Fruit fly (Drosophila melanogaster) whole organism, embryonic: ENCODE results near the gene Gart.

Source experiments
- CG10147 ChIP-seq: fragments of 200-800 bp; sonication (Bioruptor generic); optimal IDR thresholded peaks from 2 replicates; lab custom pipeline; 2019; ENCODE audit warnings: missing biosample characterization, mild to moderate bottlenecking, missing genetic modification characterization, moderate library complexity
- CG11085 ChIP-seq: fragments of 200-800 bp; sonication (Bioruptor generic); IDR thresholded peaks from 2 replicates; pipeline ENCODE4 v1.3.6; 2022; ENCODE audit warnings: missing biosample characterization, missing genetic modification characterization
- CG11398 ChIP-seq: fragments of 200-800 bp; sonication (Bioruptor generic); optimal IDR thresholded peaks from 2 replicates; lab custom pipeline; 2016; ENCODE audit warnings: missing biosample characterization, missing genetic modification characterization
- CG12071 ChIP-seq: fragments of 200-800 bp; sonication (Bioruptor generic); optimal IDR thresholded peaks from 3 replicates; lab custom pipeline; 2018; ENCODE audit warnings: missing biosample characterization, mild to moderate bottlenecking, missing genetic modification characterization
- CG12299 ChIP-seq: fragments of 200-800 bp; sonication (Bioruptor generic); optimal IDR thresholded peaks from 2 replicates; lab custom pipeline; 2018; ENCODE audit warnings: missing biosample characterization, mild to moderate bottlenecking, missing genetic modification characterization
- CG12744 ChIP-seq: fragments of 200-800 bp; sonication (Bioruptor generic); optimal IDR thresholded peaks from 2 replicates; lab custom pipeline; 2016; ENCODE audit warnings: missing biosample characterization, missing genetic modification characterization
- CG14710 ChIP-seq: fragments of 200-800 bp; sonication (Bioruptor generic); optimal IDR thresholded peaks from 3 replicates; lab custom pipeline; 2019; ENCODE audit warnings: missing biosample characterization, mild to moderate bottlenecking, missing genetic modification characterization, moderate library complexity
- CG14860 ChIP-seq: fragments of 200-800 bp; sonication (Bioruptor generic); IDR thresholded peaks from 3 replicates; pipeline ENCODE4 v1.3.6; 2022; ENCODE audit warnings: missing biosample characterization, missing genetic modification characterization; ENCODE audit not compliant: partially characterized antibody
- CG15011 ChIP-seq: fragments of 200-800 bp; sonication (Bioruptor generic); optimal IDR thresholded peaks from 3 replicates; lab custom pipeline; 2018; ENCODE audit warnings: missing biosample characterization, mild to moderate bottlenecking, missing genetic modification characterization
- CG15601 ChIP-seq: fragments of 200-800 bp; sonication (Bioruptor generic); optimal IDR thresholded peaks from 3 replicates; lab custom pipeline; 2019; ENCODE audit warnings: missing biosample characterization, mild to moderate bottlenecking, missing genetic modification characterization, moderate library complexity
- CG1602 ChIP-seq: fragments of 200-800 bp; sonication (Bioruptor generic); optimal IDR thresholded peaks from 3 replicates; lab custom pipeline; 2016; ENCODE audit warnings: missing biosample characterization, missing genetic modification characterization
- CG17361 ChIP-seq: fragments of 200-800 bp; sonication (Bioruptor generic); IDR thresholded peaks from 3 replicates; pipeline ENCODE4 v1.3.6; 2022; ENCODE audit warnings: missing biosample characterization, missing genetic modification characterization
- CG2712 ChIP-seq: fragments of 200-800 bp; optimal IDR thresholded peaks from 3 replicates; lab custom pipeline; 2019; ENCODE audit warnings: missing biosample characterization, mild to moderate bottlenecking, missing genetic modification characterization, moderate library complexity
- CG2889 ChIP-seq: fragments of 200-800 bp; sonication (Bioruptor generic); IDR thresholded peaks from 3 replicates; pipeline ENCODE4 v1.3.6; 2022; ENCODE audit warnings: missing biosample characterization, missing genetic modification characterization
- CG3407 ChIP-seq: fragments of 200-800 bp; sonication (Bioruptor generic); optimal IDR thresholded peaks from 2 replicates; lab custom pipeline; 2018; ENCODE audit warnings: missing biosample characterization, mild to moderate bottlenecking, missing genetic modification characterization
- CG6272 ChIP-seq: fragments of 200-800 bp; sonication (Bioruptor generic); IDR thresholded peaks from 2 replicates; pipeline ENCODE4 v1.3.6; 2022; ENCODE audit warnings: missing biosample characterization, missing genetic modification characterization
- CG6689 ChIP-seq: fragments of 200-800 bp; sonication (Bioruptor generic); IDR thresholded peaks from 2 replicates; pipeline ENCODE4 v1.3.6; 2022; ENCODE audit warnings: missing biosample characterization, missing genetic modification characterization
- CG7745 ChIP-seq: fragments of 200-800 bp; sonication (Bioruptor generic); optimal IDR thresholded peaks from 2 replicates; lab custom pipeline; 2018; ENCODE audit warnings: missing biosample characterization, mild to moderate bottlenecking, missing genetic modification characterization, moderate library complexity
- CG8359 ChIP-seq: fragments of 200-800 bp; sonication (Bioruptor generic); optimal IDR thresholded peaks from 2 replicates; lab custom pipeline; 2017; ENCODE audit warnings: missing biosample characterization, mild to moderate bottlenecking, missing genetic modification characterization, borderline replicate concordance
- CG8388 ChIP-seq: fragments of 200-800 bp; sonication (Bioruptor generic); optimal IDR thresholded peaks from 2 replicates; lab custom pipeline; 2019; ENCODE audit warnings: missing biosample characterization, mild to moderate bottlenecking, missing genetic modification characterization, moderate library complexity
- CHES-1-like ChIP-seq: fragments of 200-800 bp; sonication (Bioruptor generic); optimal IDR thresholded peaks from 2 replicates; lab custom pipeline; 2016; ENCODE audit warnings: missing biosample characterization, missing genetic modification characterization
- CoRest ChIP-seq: fragments of 200-800 bp; sonication (Bioruptor generic); optimal IDR thresholded peaks from 3 replicates; lab custom pipeline; 2018; ENCODE audit warnings: missing biosample characterization, mild to moderate bottlenecking, missing genetic modification characterization, moderate library complexity
- Dip3 ChIP-seq: fragments of 200-800 bp; sonication (Bioruptor generic); optimal IDR thresholded peaks from 3 replicates; lab custom pipeline; 2016; ENCODE audit warnings: missing biosample characterization, missing genetic modification characterization
- Dll ChIP-seq: fragments of 200-800 bp; sonication (Bioruptor generic); IDR thresholded peaks from 4 replicates; pipeline ENCODE4 v1.3.6; 2022; ENCODE audit warnings: missing biosample characterization, missing genetic modification characterization; ENCODE audit not compliant: partially characterized antibody
- Dp ChIP-seq: fragments of 200-800 bp; sonication (Bioruptor generic); optimal IDR thresholded peaks from 2 replicates; lab custom pipeline; 2018; ENCODE audit warnings: missing biosample characterization, mild to moderate bottlenecking, missing genetic modification characterization, moderate library complexity
- Elba2 ChIP-seq: fragments of 200-800 bp; sonication (Bioruptor generic); optimal IDR thresholded peaks from 3 replicates; lab custom pipeline; 2016; ENCODE audit warnings: missing biosample characterization, missing genetic modification characterization
- Ets97D ChIP-seq: fragments of 200-800 bp; sonication (Bioruptor generic); optimal IDR thresholded peaks from 3 replicates; lab custom pipeline; 2016; ENCODE audit warnings: missing biosample characterization, missing genetic modification characterization
- GATAe ChIP-seq: fragments of 200-800 bp; sonication (Bioruptor generic); conservative IDR thresholded peaks from 2 replicates; pipeline ENCODE4 v1.3.6; 2022; ENCODE audit warnings: missing biosample characterization, missing genetic modification characterization
- HmgD ChIP-seq: fragments of 200-800 bp; sonication (Bioruptor generic); optimal IDR thresholded peaks from 3 replicates; lab custom pipeline; 2016; ENCODE audit warnings: missing biosample characterization, missing genetic modification characterization
- Jarid2 ChIP-seq: fragments of 200-800 bp; sonication (Bioruptor generic); optimal IDR thresholded peaks from 3 replicates; lab custom pipeline; 2017; ENCODE audit warnings: mild to moderate bottlenecking, missing biosample characterization, missing genetic modification reagents, missing genetic modification characterization
- Lim3 ChIP-seq: fragments of 200-800 bp; sonication (Bioruptor generic); IDR thresholded peaks from 2 replicates; pipeline ENCODE4 v1.3.6; 2022; ENCODE audit warnings: missing biosample characterization, missing genetic modification characterization
- Mes4 ChIP-seq: fragments of 200-800 bp; sonication (Bioruptor generic); optimal IDR thresholded peaks from 2 replicates; lab custom pipeline; 2016; ENCODE audit warnings: missing biosample characterization, missing genetic modification characterization
- Neu2 ChIP-seq: fragments of 200-800 bp; sonication (Bioruptor generic); optimal IDR thresholded peaks from 3 replicates; lab custom pipeline; 2016; ENCODE audit warnings: missing biosample characterization, missing genetic modification characterization, borderline replicate concordance
- Optix ChIP-seq: fragments of 200-800 bp; sonication (Bioruptor generic); IDR thresholded peaks from 3 replicates; pipeline ENCODE4 v1.3.6; 2022; ENCODE audit warnings: missing biosample characterization, missing genetic modification characterization
- Side ChIP-seq: fragments of 200-800 bp; sonication (Bioruptor generic); optimal IDR thresholded peaks from 2 replicates; lab custom pipeline; 2016; ENCODE audit warnings: missing biosample characterization, missing genetic modification characterization
- Vsx1 ChIP-seq: fragments of 200-800 bp; sonication (Bioruptor generic); optimal IDR thresholded peaks from 2 replicates; lab custom pipeline; 2017; ENCODE audit warnings: missing biosample characterization, mild to moderate bottlenecking, missing genetic modification characterization, missing genetic modification reagents
- YL-1 ChIP-seq: fragments of 200-800 bp; sonication (Bioruptor generic); optimal IDR thresholded peaks from 3 replicates; lab custom pipeline; 2017; ENCODE audit warnings: missing biosample characterization, mild to moderate bottlenecking, missing genetic modification characterization
- ato ChIP-seq: fragments of 200-800 bp; sonication (Bioruptor generic); IDR thresholded peaks from 2 replicates; pipeline ENCODE4 v1.3.6; 2022; ENCODE audit warnings: missing biosample characterization, missing genetic modification characterization; ENCODE audit not compliant: partially characterized antibody
- chm ChIP-seq: fragments of 200-800 bp; sonication (Bioruptor generic); IDR thresholded peaks from 2 replicates; pipeline ENCODE4 v1.3.6; 2022; ENCODE audit warnings: missing biosample characterization, missing genetic modification characterization
- corto ChIP-seq: fragments of 200-800 bp; sonication (Bioruptor generic); optimal IDR thresholded peaks from 2 replicates; lab custom pipeline; 2016; ENCODE audit warnings: missing biosample characterization, mild to moderate bottlenecking, missing genetic modification characterization, moderate library complexity
- eyg ChIP-seq: fragments of 200-800 bp; sonication (Bioruptor generic); optimal IDR thresholded peaks from 3 replicates; lab custom pipeline; 2016; ENCODE audit warnings: missing biosample characterization, missing genetic modification characterization
- hkb ChIP-seq, 2 experiments: fragments of 200-800 bp in 1 of 2; fragments of >200 bp in 1 of 2; sonication (Bioruptor generic) in 1 of 2; IDR thresholded peaks in 1 of 2; optimal IDR thresholded peaks in 1 of 2; 2 replicates each; pipeline versions ENCODE4 v1.3.6 to Lab custom; 2017 to 2022; ENCODE audit warnings: missing biosample characterization in 1 of 2, missing genetic modification characterization in 1 of 2
- insv ChIP-seq, 2 experiments: fragments of 200-800 bp; sonication (Bioruptor generic); optimal IDR thresholded peaks; 3 replicates each; lab custom pipeline; 2016 to 2018; ENCODE audit warnings: missing biosample characterization in 2 of 2, missing genetic modification characterization in 2 of 2
- kni ChIP-seq: fragments of 200-800 bp; sonication (Bioruptor generic); optimal IDR thresholded peaks from 3 replicates; lab custom pipeline; 2017; ENCODE audit warnings: mild to moderate bottlenecking, missing biosample characterization, missing genetic modification reagents, missing genetic modification characterization
- prd ChIP-seq, 3 experiments: fragments of >200 bp in 2 of 3; fragments of 200-800 bp in 1 of 3; sonication (Bioruptor generic) in 1 of 3; optimal IDR thresholded peaks in 2 of 3; IDR thresholded peaks in 1 of 3; 2 replicates in 2 of 3; 3 replicates in 1 of 3; pipeline versions ENCODE4 v1.3.6 to Lab custom; 2017 to 2022; ENCODE audit warnings: missing biosample characterization in 1 of 3, missing genetic modification characterization in 1 of 3
- so ChIP-seq: fragments of 200-800 bp; sonication (Bioruptor generic); IDR thresholded peaks from 3 replicates; pipeline ENCODE4 v1.3.6; 2022; ENCODE audit warnings: missing biosample characterization, missing genetic modification characterization
- sqz ChIP-seq: fragments of 200-800 bp; sonication (Bioruptor generic); optimal IDR thresholded peaks from 3 replicates; lab custom pipeline; 2018; ENCODE audit warnings: missing biosample characterization, mild to moderate bottlenecking, missing genetic modification characterization
- trh ChIP-seq: fragments of 200-800 bp; sonication (Bioruptor generic); optimal IDR thresholded peaks from 2 replicates; lab custom pipeline; 2016; ENCODE audit warnings: missing biosample characterization, missing genetic modification characterization
- vfl ChIP-seq: fragments of 200-800 bp; sonication (Bioruptor generic); optimal IDR thresholded peaks from 2 replicates; lab custom pipeline; 2016; ENCODE audit warnings: missing biosample characterization, missing genetic modification characterization

Gart gene

DNA sequence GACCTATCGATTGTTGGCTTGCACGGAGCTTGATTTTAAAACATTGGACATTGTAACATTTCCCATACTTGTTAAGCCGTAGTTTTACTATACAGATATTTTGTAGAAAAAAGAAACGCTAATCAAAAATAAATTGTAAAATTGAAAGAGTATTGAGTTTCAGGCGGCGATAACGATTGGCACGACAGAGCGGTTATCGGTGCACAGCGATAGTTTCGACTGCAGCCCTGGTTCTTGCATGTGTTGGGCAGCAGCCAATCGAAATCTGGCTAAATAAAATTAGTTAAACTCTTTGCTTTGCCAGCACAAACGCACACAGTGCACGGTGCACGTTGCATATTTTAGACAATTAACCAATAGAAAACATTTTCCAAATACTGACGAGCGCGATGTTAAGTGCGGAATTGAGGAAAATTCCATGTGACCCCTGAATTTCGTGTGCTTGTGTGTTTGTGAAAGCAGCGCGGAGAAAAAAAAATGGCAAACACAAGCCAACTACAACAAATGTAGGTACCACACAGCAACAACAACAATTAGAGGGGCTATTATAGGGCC lies 14.2 kb upstream of the Gart start, which contains the start of gene milt:
Gene milt (plus strand): TSS at position 51 of the 555 bp plus-strand sequence.
- TF ChIP-seq CG8388 (GFP tag; lab: Kevin White, UChicago): no peak
- TF ChIP-seq sqz (GFP tag; lab: Kevin White, UChicago): peak; percentile 93
- TF ChIP-seq Side: no peak
- TF ChIP-seq CHES-1-like (GFP tag; lab: Kevin White, UChicago): peak; percentile 0
- no peak for TF ChIP-seq CoRest (tag; lab: Kevin White, UChicago)
- no peak for TF ChIP-seq CG6689
- peak; percentile 63 for TF ChIP-seq Dp
- no peak for TF ChIP-seq CG1602 (GFP tag; lab: Kevin White, UChicago)
- no peak for TF ChIP-seq HmgD (GFP tag; lab: Kevin White, UChicago)
- TF ChIP-seq vfl (GFP tag; lab: Kevin White, UChicago): no peak
- no peak for TF ChIP-seq CG6272 (GFP tag; lab: Robert Waterston, UW)
- TF ChIP-seq CG12299: no peak
- TF ChIP-seq kni (GFP tag; lab: Kevin White, UChicago): peak; percentile 24
- TF ChIP-seq CG12071: no peak
- TF ChIP-seq CG8359 (GFP tag; lab: Kevin White, UChicago): no peak
- TF ChIP-seq eyg (GFP tag; lab: Kevin White, UChicago): no peak
- TF ChIP-seq Optix (GFP tag; lab: Robert Waterston, UW): no peak
- TF ChIP-seq CG7745 (tag; lab: Kevin White, UChicago): no peak
- TF ChIP-seq Jarid2 (GFP tag; lab: Kevin White, UChicago): no peak
- TF ChIP-seq so (GFP tag; lab: Robert Waterston, UW): peak; percentile 72; the same call in 2 of the 3 replicates
- no peak for TF ChIP-seq trh
- TF ChIP-seq CG12744: peak; percentile 2
- peak; percentile 82 for TF ChIP-seq Dll
- peak; percentile 52 for TF ChIP-seq Ets97D
- no peak for TF ChIP-seq Mes4 (GFP tag; lab: Kevin White, UChicago)
- peak; percentile 92 for TF ChIP-seq ato (GFP tag; lab: Robert Waterston, UW)
- TF ChIP-seq chm (GFP tag; lab: Robert Waterston, UW): peak; percentile 57
- no peak for TF ChIP-seq Neu2 (GFP tag; lab: Kevin White, UChicago)
- TF ChIP-seq Elba2 (GFP tag; lab: Kevin White, UChicago): no peak
- no peak for TF ChIP-seq CG3407 (GFP tag; lab: Kevin White, UChicago)
- TF ChIP-seq prd (optimal IDR thresholded peaks at IDR 0.05; lab: Kevin White, UChicago): no peak
- TF ChIP-seq prd (GFP tag; IDR thresholded peaks at IDR 0.05; lab: Robert Waterston, UW): no peak; the same call in 2 of the 3 replicates
- peak; percentile 31 for TF ChIP-seq CG14710 (tag; lab: Kevin White, UChicago)
- TF ChIP-seq YL-1 (GFP tag; lab: Kevin White, UChicago): peak; percentile 88
- TF ChIP-seq CG2712: peak; percentile 21
- no peak for TF ChIP-seq CG11085 (GFP tag; lab: Robert Waterston, UW)
- TF ChIP-seq CG11398 (GFP tag; lab: Kevin White, UChicago): no peak
- TF ChIP-seq CG15601 (tag; lab: Kevin White, UChicago): peak; percentile 52
- no peak for TF ChIP-seq CG15011 (GFP tag; lab: Kevin White, UChicago)
- TF ChIP-seq CG17361 (GFP tag; lab: Robert Waterston, UW): no peak
- peak; percentile 14 for TF ChIP-seq Vsx1
- no peak for TF ChIP-seq hkb (optimal IDR thresholded peaks at IDR 0.05; lab: Kevin White, UChicago)
- peak; percentile 41; the same call in 1 of the 2 replicates for TF ChIP-seq hkb (GFP tag; IDR thresholded peaks at IDR 0.05; lab: Robert Waterston, UW)
- peak; percentile 77 for TF ChIP-seq CG14860 (GFP tag; lab: Robert Waterston, UW)
- TF ChIP-seq corto (GFP tag; lab: Kevin White, UChicago): no peak
- no peak for TF ChIP-seq insv (GFP tag; optimal IDR thresholded peaks at IDR 0.05; lab: Kevin White, UChicago)
- no peak for TF ChIP-seq Dip3 (GFP tag; lab: Kevin White, UChicago)
- no peak for TF ChIP-seq CG10147 (GFP tag; lab: Kevin White, UChicago)
- no peak for TF ChIP-seq GATAe (GFP tag; lab: Robert Waterston, UW)
- TF ChIP-seq Lim3: no peak
- TF ChIP-seq CG2889 (GFP tag; lab: Robert Waterston, UW): no peak
